Worm (Caenorhabditis elegans) whole organism, late embryonic: ENCODE data around the gene fbxa-96.

Source experiments
- K02D7.2 ChIP-seq: sonication (generic microtip); optimal IDR thresholded peaks from 2 replicates; lab custom pipeline; 2017; ENCODE audit warnings: mild to moderate bottlenecking, missing genetic modification characterization, missing compliant biosample characterization
- T23F11.4 ChIP-seq: fragments of 200-800 bp; sonication (Bioruptor generic); optimal IDR thresholded peaks from 2 replicates; lab custom pipeline; 2018; ENCODE audit warnings: mild to moderate bottlenecking, missing genetic modification characterization, missing compliant biosample characterization
- ama-1 ChIP-seq: fragments of 150-350 bp; optimal IDR thresholded peaks from 2 replicates; lab custom pipeline; 2014
- fkh-10 ChIP-seq: fragments of 150-350 bp; optimal IDR thresholded peaks from 2 replicates; lab custom pipeline; 2014; ENCODE audit warnings: missing biosample characterization, missing genetic modification reagents, missing genetic modification characterization
- hlh-30 ChIP-seq: sonication (generic microtip); optimal IDR thresholded peaks from 2 replicates; lab custom pipeline; 2017; ENCODE audit warnings: antibody characterized with exemption, missing genetic modification characterization, missing compliant biosample characterization; ENCODE audit not compliant: insufficient read depth
- nhr-11 ChIP-seq: fragments of 150-350 bp; optimal IDR thresholded peaks from 2 replicates; lab custom pipeline; 2014; ENCODE audit warnings: missing biosample characterization, missing genetic modification characterization
- npax-4 ChIP-seq: sonication (generic microtip); optimal IDR thresholded peaks from 2 replicates; lab custom pipeline; 2016; ENCODE audit warnings: missing genetic modification characterization, missing compliant biosample characterization
- pag-3 ChIP-seq: sonication (generic microtip); optimal IDR thresholded peaks from 2 replicates; lab custom pipeline; 2016; ENCODE audit warnings: missing compliant biosample characterization, missing genetic modification characterization, borderline replicate concordance
- pqm-1 ChIP-seq: sonication (generic microtip); optimal IDR thresholded peaks from 2 replicates; lab custom pipeline; 2016; ENCODE audit warnings: missing genetic modification characterization, missing compliant biosample characterization
- tbx-2 ChIP-seq: sonication (generic microtip); optimal IDR thresholded peaks from 2 replicates; lab custom pipeline; 2016; ENCODE audit warnings: missing genetic modification characterization, missing compliant biosample characterization

DNA sequence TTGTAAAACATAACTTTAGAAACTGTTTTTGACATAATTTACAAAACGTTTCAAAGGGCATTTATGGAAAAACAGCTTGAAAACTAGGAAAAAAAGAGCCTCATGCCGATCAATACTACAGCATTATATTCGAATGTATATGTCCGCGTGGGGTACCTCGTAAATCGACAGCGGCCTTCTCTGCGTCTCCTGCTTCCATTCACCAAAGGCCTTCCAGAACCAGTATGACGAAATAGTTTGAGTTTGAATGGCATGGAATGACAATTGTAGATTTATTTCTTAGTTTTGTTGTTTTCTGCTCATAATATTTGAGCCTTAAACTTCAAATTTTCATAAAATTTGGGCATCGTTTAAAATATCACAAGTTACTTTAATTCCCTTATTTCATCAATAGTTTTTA is 14.8 kb downstream of the fbxa-96 start:
- TF ChIP-seq fkh-10 (GFP tag; lab: Kevin White, UChicago) (no peak), pag-3 (tag; lab: Kevin White, UChicago) (no peak), nhr-11 (tag; lab: Kevin White, UChicago) (no peak), T23F11.4 (GFP tag; lab: Kevin White, UChicago) (no peak), ama-1 (lab: Kevin White, UChicago) (no peak), pqm-1 (tag; lab: Kevin White, UChicago) (no peak), hlh-30 (tag; lab: Kevin White, UChicago) (no peak), tbx-2 (tag; lab: Kevin White, UChicago) (no peak), K02D7.2 (tag; lab: Kevin White, UChicago) (no peak), npax-4 (no peak)
